Fruit fly (Drosophila melanogaster): Measurements from ENCODE around the gene 5-HT7.

Gene 5-HT7

DNA sequence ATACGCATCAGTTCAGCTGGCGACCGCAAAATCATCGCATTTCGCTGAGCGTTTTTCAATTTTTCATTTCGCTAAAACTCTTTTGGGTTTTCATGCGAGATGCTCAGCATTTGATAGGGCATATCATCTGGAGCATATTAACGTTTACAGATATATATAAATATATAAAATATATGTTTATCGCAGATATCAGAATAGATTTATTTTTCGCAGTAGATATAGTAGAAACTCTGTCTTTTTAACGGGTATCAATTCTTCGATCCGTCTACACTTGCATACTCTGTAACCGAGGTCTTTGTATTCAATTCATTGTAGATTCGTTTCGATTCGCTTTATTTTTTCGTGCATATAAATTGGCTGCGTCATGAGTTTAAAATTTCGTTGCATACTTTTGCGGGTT is 3.0 kb upstream of the 5-HT7 start:
- TF ChIP-seq CG33017 (tag; optimal IDR thresholded peaks at IDR 0.05) (no peak), CG14711 (tag; optimal IDR thresholded peaks at IDR 0.05) (no peak), CG1620 (GFP tag; optimal IDR thresholded peaks at IDR 0.05) (no peak), CG7045 (GFP tag; optimal IDR thresholded peaks at IDR 0.05) (no peak), cic (GFP tag; optimal IDR thresholded peaks at IDR 0.05) (no peak), CG12768 (GFP tag; optimal IDR thresholded peaks at IDR 0.05) (no peak), Mnt (GFP tag; optimal IDR thresholded peaks at IDR 0.05) (no peak), Hr96 (GFP tag; optimal IDR thresholded peaks at IDR 0.05) (no peak), CG11617 (GFP tag; optimal IDR thresholded peaks at IDR 0.05) (no peak), kay (GFP tag; ENCODE audit: borderline replicate concordance) (no peak), CG5204 (GFP tag; optimal IDR thresholded peaks at IDR 0.05) (no peak), bab1 (GFP tag; optimal IDR thresholded peaks at IDR 0.05) (no peak), cnc (optimal IDR thresholded peaks at IDR 0.05) (no peak), tj (GFP tag; optimal IDR thresholded peaks at IDR 0.05) (no peak), toe (GFP tag; optimal IDR thresholded peaks at IDR 0.05) (no peak), ovo (GFP tag; optimal IDR thresholded peaks at IDR 0.05) (no peak), Crg-1 (GFP tag; optimal IDR thresholded peaks at IDR 0.05) (no peak), Clk (GFP tag; optimal IDR thresholded peaks at IDR 0.05) (no peak), CG7101 (tag; optimal IDR thresholded peaks at IDR 0.05) (no peak)

DNA sequence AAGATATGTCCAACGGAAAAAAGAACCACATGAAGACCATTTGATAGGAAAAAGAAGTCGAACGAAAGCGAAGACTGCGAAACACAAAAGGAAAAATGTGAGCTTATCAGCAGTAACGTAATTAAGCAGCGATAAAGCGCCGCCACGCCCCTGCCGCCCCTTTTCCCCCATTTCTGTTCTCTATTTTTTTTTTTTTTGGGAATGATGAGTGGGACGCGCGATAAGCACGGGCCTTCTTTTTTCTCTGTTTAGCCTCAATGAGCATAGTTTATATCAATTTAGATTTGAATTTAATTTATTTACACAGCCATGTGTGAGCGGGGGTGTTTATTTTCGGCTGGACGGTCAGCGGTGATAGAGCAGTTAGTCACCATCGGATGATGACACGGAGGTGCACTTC is 6.6 kb downstream of the 5-HT7 start:
- TF ChIP-seq Hr96 (GFP tag; optimal IDR thresholded peaks at IDR 0.05), result no peak
- no peak for TF ChIP-seq CG11617 (GFP tag; optimal IDR thresholded peaks at IDR 0.05)
- TF ChIP-seq CG1620 (GFP tag; optimal IDR thresholded peaks at IDR 0.05), result no peak
- TF ChIP-seq toe (GFP tag; optimal IDR thresholded peaks at IDR 0.05), result no peak
- TF ChIP-seq CG7101 (tag; optimal IDR thresholded peaks at IDR 0.05), result no peak
- TF ChIP-seq CG12768 (GFP tag; optimal IDR thresholded peaks at IDR 0.05), result no peak
- no peak for TF ChIP-seq Mnt (GFP tag; optimal IDR thresholded peaks at IDR 0.05)
- TF ChIP-seq Clk (GFP tag; optimal IDR thresholded peaks at IDR 0.05), result no peak
- TF ChIP-seq kay (GFP tag; ENCODE audit: borderline replicate concordance), result no peak
- no peak for TF ChIP-seq CG5204 (GFP tag; optimal IDR thresholded peaks at IDR 0.05)
- TF ChIP-seq CG7045 (GFP tag; optimal IDR thresholded peaks at IDR 0.05), result no peak
- TF ChIP-seq ovo (GFP tag; optimal IDR thresholded peaks at IDR 0.05), result no peak
- TF ChIP-seq CG14711 (tag; optimal IDR thresholded peaks at IDR 0.05), result no peak
- TF ChIP-seq cic (GFP tag; optimal IDR thresholded peaks at IDR 0.05), result no peak
- TF ChIP-seq Crg-1 (GFP tag; optimal IDR thresholded peaks at IDR 0.05), result no peak
- TF ChIP-seq bab1 (GFP tag; optimal IDR thresholded peaks at IDR 0.05), result no peak
- TF ChIP-seq pad (GFP tag; optimal IDR thresholded peaks at IDR 0.05), result no peak
- no peak for TF ChIP-seq cnc (optimal IDR thresholded peaks at IDR 0.05)
- no peak for TF ChIP-seq tj (GFP tag; optimal IDR thresholded peaks at IDR 0.05)
- no peak for TF ChIP-seq CG33017 (tag; optimal IDR thresholded peaks at IDR 0.05)

- TF ChIP-seq pad (GFP tag; optimal IDR thresholded peaks at IDR 0.05) (no peak), tj (GFP tag; optimal IDR thresholded peaks at IDR 0.05) (no peak), CG14711 (tag; optimal IDR thresholded peaks at IDR 0.05) (no peak), Mnt (GFP tag; optimal IDR thresholded peaks at IDR 0.05) (no peak), CG7045 (GFP tag; optimal IDR thresholded peaks at IDR 0.05) (no peak), cic (GFP tag; optimal IDR thresholded peaks at IDR 0.05) (no peak), CG1620 (GFP tag; optimal IDR thresholded peaks at IDR 0.05) (no peak), CG33017 (tag; optimal IDR thresholded peaks at IDR 0.05) (no peak)
These were observed 10.1 kb downstream of the 5-HT7 start for dm6 chr3R:31006599-31006998.

dm6 chr3R:30992357-30992756 is 24.3 kb downstream of the 5-HT7 start, which contains the start of gene CG31007:
Gene CG31007, minus strand, starts transcription at chr3R:30992457.
- no peak for TF ChIP-seq CG7045 (GFP tag; optimal IDR thresholded peaks at IDR 0.05)
- TF ChIP-seq kay (GFP tag; ENCODE audit: borderline replicate concordance), result no peak
- no peak for TF ChIP-seq CG7101 (tag; optimal IDR thresholded peaks at IDR 0.05)
- no peak for TF ChIP-seq cnc (optimal IDR thresholded peaks at IDR 0.05)
- TF ChIP-seq Mnt (GFP tag; optimal IDR thresholded peaks at IDR 0.05), result no peak
- TF ChIP-seq CG11617 (GFP tag; optimal IDR thresholded peaks at IDR 0.05), result no peak
- TF ChIP-seq CG5204 (GFP tag; optimal IDR thresholded peaks at IDR 0.05), result no peak
- TF ChIP-seq Hr96 (GFP tag; optimal IDR thresholded peaks at IDR 0.05), result no peak
- TF ChIP-seq bab1 (GFP tag; optimal IDR thresholded peaks at IDR 0.05), result no peak
- TF ChIP-seq cic (GFP tag; optimal IDR thresholded peaks at IDR 0.05), result no peak
- TF ChIP-seq CG33017 (tag; optimal IDR thresholded peaks at IDR 0.05), result no peak
- TF ChIP-seq toe (GFP tag; optimal IDR thresholded peaks at IDR 0.05), result no peak
- no peak for TF ChIP-seq Clk (GFP tag; optimal IDR thresholded peaks at IDR 0.05)
- TF ChIP-seq pad (GFP tag; optimal IDR thresholded peaks at IDR 0.05), result no peak
- TF ChIP-seq ovo (GFP tag; optimal IDR thresholded peaks at IDR 0.05), result no peak
- TF ChIP-seq Crg-1 (GFP tag; optimal IDR thresholded peaks at IDR 0.05), result no peak

DNA sequence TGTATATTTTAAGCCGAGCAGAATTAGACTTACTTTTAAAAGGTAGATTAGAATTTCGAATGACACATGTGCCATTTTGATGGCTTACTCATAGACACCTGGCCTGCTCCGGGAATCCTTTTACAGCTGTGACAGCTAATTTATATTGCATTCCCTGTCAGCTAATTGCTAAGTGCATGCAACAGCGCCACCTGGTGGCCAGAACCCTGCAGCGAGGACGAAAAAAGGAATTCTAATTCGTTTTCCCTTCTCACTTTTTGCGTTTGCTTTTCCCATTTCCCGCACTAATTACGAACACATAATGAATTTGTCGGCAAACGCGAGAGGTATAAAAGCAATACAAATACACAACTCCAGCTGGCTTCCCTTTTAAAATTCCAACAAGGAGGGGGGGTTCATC is 26.7 kb downstream of the 5-HT7 start, which contains the start of gene CG31008:
CG31008 (minus strand) TSS at position 59 of the 400 bp plus-strand sequence.
- TF ChIP-seq CG7045 (GFP tag; optimal IDR thresholded peaks at IDR 0.05), result no peak
- TF ChIP-seq kay (GFP tag; ENCODE audit: borderline replicate concordance), result no peak
- no peak for TF ChIP-seq bab1 (GFP tag; optimal IDR thresholded peaks at IDR 0.05)
- no peak for TF ChIP-seq CG11617 (GFP tag; optimal IDR thresholded peaks at IDR 0.05)
- no peak for TF ChIP-seq CG7101 (tag; optimal IDR thresholded peaks at IDR 0.05)
- TF ChIP-seq Mnt (GFP tag; optimal IDR thresholded peaks at IDR 0.05), result no peak
- no peak for TF ChIP-seq toe (GFP tag; optimal IDR thresholded peaks at IDR 0.05)
- no peak for TF ChIP-seq CG1620 (GFP tag; optimal IDR thresholded peaks at IDR 0.05)
- TF ChIP-seq Clk (GFP tag; optimal IDR thresholded peaks at IDR 0.05), result no peak
- no peak for TF ChIP-seq pad (GFP tag; optimal IDR thresholded peaks at IDR 0.05)
- no peak for TF ChIP-seq tj (GFP tag; optimal IDR thresholded peaks at IDR 0.05)
- TF ChIP-seq cnc (optimal IDR thresholded peaks at IDR 0.05), result no peak
- TF ChIP-seq CG5204 (GFP tag; optimal IDR thresholded peaks at IDR 0.05), result no peak
- TF ChIP-seq ovo (GFP tag; optimal IDR thresholded peaks at IDR 0.05), result no peak
- TF ChIP-seq cic (GFP tag; optimal IDR thresholded peaks at IDR 0.05), result no peak
- TF ChIP-seq Crg-1 (GFP tag; optimal IDR thresholded peaks at IDR 0.05), result no peak
- no peak for TF ChIP-seq CG14711 (tag; optimal IDR thresholded peaks at IDR 0.05)
- TF ChIP-seq CG12768 (GFP tag; optimal IDR thresholded peaks at IDR 0.05), result no peak

DNA sequence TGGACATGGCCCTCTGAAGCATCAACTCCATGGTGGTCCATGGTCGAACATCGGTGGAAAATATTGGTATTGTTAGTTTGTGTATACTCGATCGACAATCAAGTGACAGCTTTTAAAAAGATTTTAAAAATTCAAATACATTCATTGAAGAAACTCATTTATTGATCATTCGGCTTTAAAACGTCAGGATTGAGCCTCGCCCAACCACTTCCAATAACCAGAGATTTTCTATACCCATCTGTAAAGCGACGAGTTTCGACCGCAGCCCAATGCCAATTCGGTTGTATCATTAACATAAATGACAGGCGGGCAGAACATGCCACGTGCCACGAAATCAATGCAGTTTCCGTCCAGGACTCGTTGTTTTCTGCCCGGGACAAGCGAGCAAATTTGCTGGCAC is 52.5 kb downstream of the 5-HT7 start, which contains the start of gene Ctr1C:
Ctr1C (minus strand) TSS at position 101 of the 400 bp plus-strand sequence.
- no peak for TF ChIP-seq Clk (GFP tag; optimal IDR thresholded peaks at IDR 0.05)
- TF ChIP-seq Crg-1 (GFP tag; optimal IDR thresholded peaks at IDR 0.05), result no peak
- TF ChIP-seq CG7101 (tag; optimal IDR thresholded peaks at IDR 0.05), result no peak
- TF ChIP-seq bab1 (GFP tag; optimal IDR thresholded peaks at IDR 0.05), result no peak

Data from whole organism, adult.